Fruit fly (Drosophila melanogaster) whole organism, embryonic: ENCODE results near the gene CG31493.

Source experiments
- Asciz ChIP-seq: fragments of 200-800 bp; sonication (Bioruptor generic); optimal IDR thresholded peaks from 2 replicates; lab custom pipeline; 2017; ENCODE audit warnings: missing biosample characterization, mild to moderate bottlenecking, missing genetic modification characterization, missing genetic modification reagents
- Atf3 ChIP-seq: fragments of 200-800 bp; sonication (Bioruptor generic); optimal IDR thresholded peaks from 3 replicates; lab custom pipeline; 2016; ENCODE audit warnings: missing biosample characterization, missing genetic modification characterization
- CG10654 ChIP-seq: fragments of 200-800 bp; sonication (Bioruptor generic); optimal IDR thresholded peaks from 2 replicates; lab custom pipeline; 2016; ENCODE audit warnings: missing biosample characterization, missing genetic modification characterization
- CG15073 ChIP-seq: fragments of 200-800 bp; sonication (Bioruptor generic); optimal IDR thresholded peaks from 2 replicates; lab custom pipeline; 2016; ENCODE audit warnings: missing biosample characterization, missing genetic modification characterization
- CG7556 ChIP-seq: fragments of 200-800 bp; sonication (Bioruptor generic); optimal IDR thresholded peaks from 2 replicates; lab custom pipeline; 2017; ENCODE audit warnings: missing biosample characterization, mild to moderate bottlenecking, missing genetic modification characterization
- CG8765 ChIP-seq: fragments of 200-800 bp; sonication (Bioruptor generic); IDR thresholded peaks from 2 replicates; pipeline ENCODE4 v1.3.6; 2022; ENCODE audit warnings: missing biosample characterization, missing genetic modification characterization
- Nf-YA ChIP-seq: fragments of 200-800 bp; sonication (Bioruptor generic); IDR thresholded peaks from 2 replicates; pipeline ENCODE4 v1.3.6; 2022; ENCODE audit warnings: missing biosample characterization, missing genetic modification characterization
- Opbp ChIP-seq: fragments of 200-800 bp; sonication (Bioruptor generic); IDR thresholded peaks from 3 replicates; pipeline ENCODE4 v1.3.6; 2022; ENCODE audit warnings: missing biosample characterization, missing genetic modification characterization; ENCODE audit not compliant: partially characterized antibody
- ab ChIP-seq: fragments of 200-800 bp; sonication (Bioruptor generic); optimal IDR thresholded peaks from 2 replicates; lab custom pipeline; 2016; ENCODE audit warnings: missing biosample characterization, missing genetic modification characterization
- insv ChIP-seq, 2 experiments: fragments of 200-800 bp; sonication (Bioruptor generic); optimal IDR thresholded peaks; 3 replicates each; lab custom pipeline; 2016 to 2018; ENCODE audit warnings: missing biosample characterization in 2 of 2, missing genetic modification characterization in 2 of 2
- kni ChIP-seq: fragments of 200-800 bp; sonication (Bioruptor generic); optimal IDR thresholded peaks from 3 replicates; lab custom pipeline; 2017; ENCODE audit warnings: mild to moderate bottlenecking, missing biosample characterization, missing genetic modification reagents, missing genetic modification characterization

DNA sequence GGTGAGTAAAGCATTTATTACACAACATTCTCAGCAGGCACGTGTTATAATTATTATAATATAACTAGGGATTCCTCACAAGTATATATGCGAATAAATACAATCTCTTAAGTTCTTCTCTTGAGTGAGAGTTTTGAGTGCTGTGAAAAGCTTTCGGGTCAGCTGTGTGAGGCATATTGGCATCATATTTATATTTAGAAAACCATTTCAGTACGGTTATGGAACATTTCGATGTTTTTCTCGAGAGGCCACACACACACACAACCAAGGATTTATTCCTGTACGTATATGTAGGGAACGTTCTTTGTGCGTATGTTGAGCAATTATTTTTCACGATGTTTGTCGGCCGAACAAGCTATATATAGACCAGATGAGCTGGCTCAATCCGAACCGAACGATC is 18.4 kb upstream of the CG31493 start:
- TF ChIP-seq CG7556 (GFP tag; lab: Kevin White, UChicago) (no peak), CG10654 (GFP tag; lab: Kevin White, UChicago) (no peak), Asciz (GFP tag; lab: Kevin White, UChicago) (no peak), insv (GFP tag; optimal IDR thresholded peaks at IDR 0.05; lab: Kevin White, UChicago) (no peak), Opbp (GFP tag; lab: Robert Waterston, UW) (no peak), kni (GFP tag; lab: Kevin White, UChicago) (no peak), ab (GFP tag; lab: Kevin White, UChicago) (no peak), Nf-YA (no peak), Atf3 (no peak), CG15073 (GFP tag; lab: Kevin White, UChicago) (no peak), CG8765 (no peak)
